Fruit fly (Drosophila melanogaster): ENCODE results near the gene CG32277.

DNA sequence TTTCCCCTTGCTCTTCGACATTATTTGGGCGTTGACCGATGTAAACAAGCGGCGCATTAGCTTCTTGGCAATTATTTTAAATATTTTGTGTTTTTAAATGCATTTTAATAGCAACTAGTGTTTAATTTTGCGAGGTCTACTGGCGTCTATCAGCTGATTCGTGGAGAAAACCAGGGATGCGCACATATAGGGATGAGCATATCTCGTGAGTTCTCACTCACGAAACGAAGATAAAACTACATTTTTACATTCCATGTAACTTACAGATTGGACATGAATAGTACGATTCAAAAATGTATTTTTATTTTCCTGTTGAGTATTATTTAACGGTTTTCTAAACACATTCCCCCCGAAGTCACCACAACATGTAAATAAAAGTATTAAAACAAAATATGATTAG lies 7.8 kb downstream of the CG32277 start, which contains the start of gene CG14966:
- TF ChIP-seq gl (tag; optimal IDR thresholded peaks at IDR 0.05) (peak; percentile 6), CG9948 (tag; optimal IDR thresholded peaks at IDR 0.05) (no peak), CG8301 (tag; optimal IDR thresholded peaks at IDR 0.05) (no peak), Ets98B (GFP tag; IDR thresholded peaks at IDR 0.05) (no peak), CG12605 (GFP tag; IDR thresholded peaks at IDR 0.05) (0 out of 2 replicates have a peak, but pooled peaks have one; percentile 19), Snoo (tag; optimal IDR thresholded peaks at IDR 0.05) (no peak), rn (GFP tag; IDR thresholded peaks at IDR 0.05) (no peak)

Measured in whole organism, pupa.